Fruit fly (Drosophila melanogaster): ENCODE measurements around the gene CG15578.

The CG15578 gene

DNA sequence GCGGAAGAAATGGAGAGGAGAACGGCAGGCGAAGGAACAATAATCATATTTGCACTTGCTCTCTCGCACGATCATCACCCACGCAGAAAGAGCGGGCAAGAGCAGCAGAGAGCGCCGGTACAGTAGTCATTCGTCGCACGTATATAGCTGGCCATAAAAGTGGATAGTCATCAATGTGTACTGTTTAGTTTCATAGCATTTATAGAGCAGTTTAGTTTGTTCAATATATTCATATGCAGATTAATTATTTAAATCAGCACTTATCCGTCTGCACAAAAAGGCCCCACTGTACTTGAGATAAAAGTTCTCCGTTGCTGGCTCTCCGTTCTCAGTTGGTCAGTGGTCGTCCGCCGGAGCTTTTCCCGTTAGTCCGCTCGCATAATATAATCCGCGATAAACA is 47.0 kb upstream of the CG15578 start (continued):
- TF ChIP-seq klu (GFP tag; IDR thresholded peaks at IDR 0.05) (peak; percentile 99), CG31224 (GFP tag; IDR thresholded peaks at IDR 0.05) (peak; percentile 98), CG12071 (GFP tag; optimal IDR thresholded peaks at IDR 0.05) (peak; percentile 98), MTF-1 (GFP tag; optimal IDR thresholded peaks at IDR 0.05; ENCODE audit: borderline replicate concordance) (peak; percentile 94), CTCF (GFP tag; optimal IDR thresholded peaks at IDR 0.05) (peak; percentile 60), rib (GFP tag; IDR thresholded peaks at IDR 0.05) (peak; percentile 99), pzg (GFP tag; optimal IDR thresholded peaks at IDR 0.05) (peak; percentile 42), CG6765 (GFP tag; optimal IDR thresholded peaks at IDR 0.05) (peak; percentile 96), Stat92E (GFP tag; optimal IDR thresholded peaks at IDR 0.05) (no peak), gsb-n (tag; optimal IDR thresholded peaks at IDR 0.05) (peak; percentile 91), Hsf (GFP tag; optimal IDR thresholded peaks at IDR 0.05) (peak; percentile 99), CG3281 (GFP tag; optimal IDR thresholded peaks at IDR 0.05) (peak; percentile 98), CG13424 (tag; optimal IDR thresholded peaks at IDR 0.05) (peak; percentile 99), Fer3 (tag; optimal IDR thresholded peaks at IDR 0.05) (peak; percentile 99), run (tag; optimal IDR thresholded peaks at IDR 0.05) (peak; percentile 94), slou (GFP tag; optimal IDR thresholded peaks at IDR 0.05) (peak; percentile 98), CG1233 (GFP tag; optimal IDR thresholded peaks at IDR 0.05) (peak; percentile 97), grn (GFP tag; optimal IDR thresholded peaks at IDR 0.05) (peak; percentile 73), MBD-R2 (GFP tag; IDR thresholded peaks at IDR 0.05) (peak; percentile 99), CrebB (tag; optimal IDR thresholded peaks at IDR 0.05) (peak; percentile 98), otp (GFP tag; IDR thresholded peaks at IDR 0.05) (peak; percentile 98), pfk (GFP tag; optimal IDR thresholded peaks at IDR 0.05) (peak; percentile 73), CG3726 (GFP tag; IDR thresholded peaks at IDR 0.05) (peak; percentile 98), CG13287 (GFP tag; IDR thresholded peaks at IDR 0.05; ENCODE audit: partially characterized antibody) (peak; percentile 58), btn (GFP tag; optimal IDR thresholded peaks at IDR 0.05) (peak; percentile 94), fd3F (GFP tag; optimal IDR thresholded peaks at IDR 0.05) (peak; percentile 99), sc (optimal IDR thresholded peaks at IDR 0.05) (no peak), sc (GFP tag; optimal IDR thresholded peaks at IDR 0.05) (peak; percentile 91), CG8281 (tag; optimal IDR thresholded peaks at IDR 0.05) (peak; percentile 87), CG6689 (GFP tag; IDR thresholded peaks at IDR 0.05) (peak; percentile 98), B-H1 (GFP tag; IDR thresholded peaks at IDR 0.05) (peak; percentile 98), CG10654 (GFP tag; optimal IDR thresholded peaks at IDR 0.05) (peak; percentile 97), Awh (GFP tag; IDR thresholded peaks at IDR 0.05) (peak; percentile 99), CG12219 (GFP tag; optimal IDR thresholded peaks at IDR 0.05) (peak; percentile 98), lola (GFP tag; optimal IDR thresholded peaks at IDR 0.05) (peak in 1 of 3 experiments; percentile 78), vvl (GFP tag; IDR thresholded peaks at IDR 0.05) (peak; percentile 99), CG18764 (GFP tag; optimal IDR thresholded peaks at IDR 0.05) (peak; percentile 95), CG13775 (GFP tag; optimal IDR thresholded peaks at IDR 0.05) (peak; percentile 94), CG16815 (GFP tag; optimal IDR thresholded peaks at IDR 0.05) (peak; percentile 96), CG11723 (GFP tag; optimal IDR thresholded peaks at IDR 0.05) (peak; percentile 96), Oli (tag; optimal IDR thresholded peaks at IDR 0.05) (peak; percentile 98), tap (tag; optimal IDR thresholded peaks at IDR 0.05) (peak; percentile 98), CG12104 (GFP tag; optimal IDR thresholded peaks at IDR 0.05) (peak; percentile 89), Kr (GFP tag; optimal IDR thresholded peaks at IDR 0.05) (no peak), CG30403 (GFP tag; optimal IDR thresholded peaks at IDR 0.05) (peak; percentile 98), Rfx (GFP tag; IDR thresholded peaks at IDR 0.05) (peak; percentile 100), exex (tag; optimal IDR thresholded peaks at IDR 0.05) (peak; percentile 93), CG5953 (GFP tag; IDR thresholded peaks at IDR 0.05) (peak; percentile 98), ssp (GFP tag; IDR thresholded peaks at IDR 0.05) (peak; percentile 94), CG15011 (GFP tag; optimal IDR thresholded peaks at IDR 0.05) (peak; percentile 96), CG10979 (tag; optimal IDR thresholded peaks at IDR 0.05) (peak; percentile 88), Hr39 (optimal IDR thresholded peaks at IDR 0.05) (no peak)

Measured in whole organism, embryonic.